Worm (Caenorhabditis elegans) whole organism, L4 larva: ENCODE results near the gene Y39B6A.34.

Source experiments
- F26F4.8 ChIP-seq: fragments of 200-800 bp; sonication (Bioruptor generic); conservative IDR thresholded peaks from 2 replicates; pipeline ENCODE4 v1.3.6; 2022; ENCODE audit warnings: missing genetic modification characterization, missing compliant biosample characterization
- Y5F2A.4 ChIP-seq: fragments of 200-800 bp; sonication (Bioruptor generic); optimal IDR thresholded peaks from 2 replicates; lab custom pipeline; 2018; ENCODE audit warnings: mild to moderate bottlenecking, missing genetic modification characterization, missing compliant biosample characterization
- ZK546.5 ChIP-seq, 2 experiments: sonication (generic microtip); optimal IDR thresholded peaks; 2 replicates each; lab custom pipeline; 2017; ENCODE audit warnings: missing biosample characterization in 2 of 2, missing genetic modification characterization in 2 of 2
- ceh-20 ChIP-seq: fragments of 200-800 bp; sonication (Bioruptor generic); IDR thresholded peaks from 2 replicates; pipeline ENCODE4 v1.3.6; 2022; ENCODE audit warnings: missing genetic modification reagents, missing genetic modification characterization, missing compliant biosample characterization
- ceh-82 ChIP-seq: sonication (generic microtip); optimal IDR thresholded peaks from 2 replicates; lab custom pipeline; 2017; ENCODE audit warnings: missing biosample characterization, missing genetic modification characterization
- ces-1 ChIP-seq: fragments of 150-350 bp; sonication (generic microtip); optimal IDR thresholded peaks from 4 replicates; lab custom pipeline; 2014; ENCODE audit warnings: missing biosample characterization, missing genetic modification reagents, missing genetic modification characterization
- ctbp-1 ChIP-seq: fragments of 200-800 bp; sonication (Bioruptor generic); IDR thresholded peaks from 2 replicates; pipeline ENCODE4 v1.3.6; 2022; ENCODE audit warnings: missing genetic modification reagents, missing genetic modification characterization, missing compliant biosample characterization
- daf-16 ChIP-seq, 3 experiments: sonication (generic microtip); optimal IDR thresholded peaks; 2 replicates each; lab custom pipeline; 2016 to 2017; ENCODE audit warnings: missing genetic modification characterization in 3 of 3, missing genetic modification reagents in 3 of 3, mild to moderate bottlenecking in 2 of 3, missing compliant biosample characterization in 2 of 3, missing biosample characterization in 1 of 3, moderate library complexity in 1 of 3
- daf-8 ChIP-seq: fragments of 200-800 bp; sonication (Bioruptor generic); IDR thresholded peaks from 2 replicates; pipeline ENCODE4 v1.3.6; 2022; ENCODE audit warnings: missing genetic modification characterization, missing compliant biosample characterization
- dmd-6 ChIP-seq: fragments of 200-800 bp; sonication (Bioruptor generic); IDR thresholded peaks from 2 replicates; pipeline ENCODE4 v1.3.6; 2022; ENCODE audit warnings: missing genetic modification reagents, missing genetic modification characterization, missing compliant biosample characterization
- dmd-9 ChIP-seq: fragments of 200-800 bp; sonication (Bioruptor generic); IDR thresholded peaks from 2 replicates; pipeline ENCODE4 v1.3.6; 2022; ENCODE audit warnings: missing genetic modification reagents, missing genetic modification characterization, missing compliant biosample characterization
- duxl-1 ChIP-seq: sonication (generic microtip); optimal IDR thresholded peaks from 2 replicates; lab custom pipeline; 2016; ENCODE audit warnings: mild to moderate bottlenecking, missing genetic modification characterization, moderate library complexity, missing compliant biosample characterization; ENCODE audit not compliant: poor library complexity
- dve-1 ChIP-seq: sonication (generic microtip); optimal IDR thresholded peaks from 2 replicates; lab custom pipeline; 2017; ENCODE audit warnings: antibody characterized with exemption, mild to moderate bottlenecking, missing genetic modification characterization, missing compliant biosample characterization; ENCODE audit not compliant: insufficient read depth
- egl-27 ChIP-seq: sonication (generic microtip); optimal IDR thresholded peaks from 3 replicates; lab custom pipeline; 2017; ENCODE audit warnings: missing biosample characterization, missing genetic modification reagents, missing genetic modification characterization
- egl-43 ChIP-seq: fragments of 200-800 bp; sonication (Bioruptor generic); IDR thresholded peaks from 2 replicates; pipeline ENCODE4 v1.3.6; 2022; ENCODE audit warnings: missing genetic modification reagents, missing genetic modification characterization, missing compliant biosample characterization
- fos-1 ChIP-seq: fragments of 150-350 bp; optimal IDR thresholded peaks from 2 replicates; lab custom pipeline; 2014; ENCODE audit warnings: missing biosample characterization, missing genetic modification characterization
- gei-8 ChIP-seq: fragments of 200-800 bp; sonication (Bioruptor generic); optimal IDR thresholded peaks from 2 replicates; lab custom pipeline; 2018; ENCODE audit warnings: mild to moderate bottlenecking, missing genetic modification characterization, missing compliant biosample characterization
- hlh-11 ChIP-seq: fragments of 200-800 bp; sonication (Bioruptor generic); optimal IDR thresholded peaks from 2 replicates; lab custom pipeline; 2018; ENCODE audit warnings: mild to moderate bottlenecking, missing genetic modification characterization, missing compliant biosample characterization
- hmg-1.1 ChIP-seq: fragments of 200-800 bp; sonication (Bioruptor generic); IDR thresholded peaks from 2 replicates; pipeline ENCODE4 v1.3.6; 2022; ENCODE audit warnings: missing genetic modification reagents, missing genetic modification characterization, missing compliant biosample characterization
- lim-7 ChIP-seq: fragments of 200-800 bp; sonication (Bioruptor generic); IDR thresholded peaks from 2 replicates; pipeline ENCODE4 v1.3.6; 2022; ENCODE audit warnings: missing genetic modification characterization, missing compliant biosample characterization
- lin-1 ChIP-seq: fragments of 200-800 bp; sonication (Bioruptor generic); IDR thresholded peaks from 2 replicates; pipeline ENCODE4 v1.3.6; 2022; ENCODE audit warnings: missing genetic modification reagents, missing genetic modification characterization, missing compliant biosample characterization
- lin-13 ChIP-seq: fragments of 150-350 bp; optimal IDR thresholded peaks from 2 replicates; lab custom pipeline; 2014; ENCODE audit warnings: missing biosample characterization, missing genetic modification reagents, missing genetic modification characterization
- lin-29 ChIP-seq: fragments of 200-800 bp; sonication (Bioruptor generic); IDR thresholded peaks from 2 replicates; pipeline ENCODE4 v1.3.6; 2022; ENCODE audit warnings: missing genetic modification reagents, missing genetic modification characterization, missing compliant biosample characterization
- lir-3 ChIP-seq: sonication (generic microtip); optimal IDR thresholded peaks from 2 replicates; lab custom pipeline; 2016; ENCODE audit warnings: mild to moderate bottlenecking, missing genetic modification characterization, missing compliant biosample characterization
- lsy-2 ChIP-seq, 2 experiments: fragments of 150-350 bp in 1 of 2; sonication (generic microtip) in 1 of 2; optimal IDR thresholded peaks; 2 replicates each; lab custom pipeline; 2014 to 2017; ENCODE audit warnings: missing biosample characterization in 2 of 2, missing genetic modification characterization in 2 of 2
- madf-5 ChIP-seq, 2 experiments: fragments of 200-800 bp; sonication (Bioruptor generic); IDR thresholded peaks; 2 replicates each; pipeline ENCODE4 v1.3.6; 2022; ENCODE audit warnings: missing compliant biosample characterization in 2 of 2, missing genetic modification characterization in 2 of 2
- mdt-29 ChIP-seq: fragments of 200-800 bp; sonication (Bioruptor generic); IDR thresholded peaks from 2 replicates; pipeline ENCODE4 v1.3.6; 2022; ENCODE audit warnings: missing genetic modification reagents, missing genetic modification characterization, missing compliant biosample characterization
- mep-1 ChIP-seq: fragments of 150-350 bp; sonication (generic microtip); optimal IDR thresholded peaks from 3 replicates; lab custom pipeline; 2014; ENCODE audit warnings: missing biosample characterization, missing genetic modification characterization
- mes-2 ChIP-seq: sonication (generic microtip); optimal IDR thresholded peaks from 2 replicates; lab custom pipeline; 2016; ENCODE audit warnings: missing genotype, mild to moderate bottlenecking, missing genetic modification characterization, missing compliant biosample characterization; ENCODE audit not compliant: poor library complexity, severe bottlenecking
- nhr-10 ChIP-seq: fragments of 150-350 bp; optimal IDR thresholded peaks from 2 replicates; lab custom pipeline; 2014; ENCODE audit warnings: missing biosample characterization, missing genetic modification characterization
- nhr-111 ChIP-seq: fragments of 200-800 bp; sonication (Bioruptor generic); optimal IDR thresholded peaks from 2 replicates; lab custom pipeline; 2018; ENCODE audit warnings: mild to moderate bottlenecking, missing genetic modification characterization, missing compliant biosample characterization
- nhr-25 ChIP-seq: sonication (generic microtip); optimal IDR thresholded peaks from 2 replicates; lab custom pipeline; 2017; ENCODE audit warnings: missing genetic modification characterization, mild to moderate bottlenecking, missing compliant biosample characterization, antibody characterized with exemption, moderate library complexity, borderline replicate concordance; ENCODE audit not compliant: insufficient read depth
- nhr-28 ChIP-seq: fragments of 150-350 bp; optimal IDR thresholded peaks from 2 replicates; lab custom pipeline; 2014; ENCODE audit warnings: missing biosample characterization, missing genetic modification characterization
- nhr-6 ChIP-seq: fragments of 150-350 bp; optimal IDR thresholded peaks from 2 replicates; lab custom pipeline; 2014; ENCODE audit warnings: missing biosample characterization, missing genetic modification characterization
- nhr-77 ChIP-seq: fragments of 150-350 bp; optimal IDR thresholded peaks from 2 replicates; lab custom pipeline; 2014; ENCODE audit warnings: missing biosample characterization, missing genetic modification characterization
- pqm-1 ChIP-seq: sonication (generic microtip); optimal IDR thresholded peaks from 2 replicates; lab custom pipeline; 2017; ENCODE audit warnings: missing biosample characterization, missing genetic modification characterization
- saeg-2 ChIP-seq: fragments of 200-800 bp; sonication (Bioruptor generic); IDR thresholded peaks from 2 replicates; pipeline ENCODE4 v1.3.6; 2022; ENCODE audit warnings: missing genetic modification reagents, missing genetic modification characterization, missing compliant biosample characterization
- snpc-1.2 ChIP-seq: fragments of 200-800 bp; sonication (Bioruptor generic); IDR thresholded peaks from 2 replicates; pipeline ENCODE4 v1.3.6; 2022; ENCODE audit warnings: missing genetic modification reagents, missing genetic modification characterization, missing compliant biosample characterization
- snpc-4 ChIP-seq: fragments of 150-350 bp; optimal IDR thresholded peaks from 2 replicates; lab custom pipeline; 2014; ENCODE audit warnings: missing biosample characterization, missing genetic modification characterization
- spr-3 ChIP-seq: fragments of 200-800 bp; sonication (Bioruptor generic); optimal IDR thresholded peaks from 2 replicates; lab custom pipeline; 2018; ENCODE audit warnings: mild to moderate bottlenecking, missing genetic modification characterization, missing compliant biosample characterization
- tag-97 ChIP-seq: fragments of 200-800 bp; sonication (Bioruptor generic); IDR thresholded peaks from 2 replicates; pipeline ENCODE4 v1.3.6; 2022; ENCODE audit warnings: missing genetic modification characterization, missing compliant biosample characterization
- tra-1 ChIP-seq: fragments of 200-800 bp; sonication (Bioruptor generic); IDR thresholded peaks from 2 replicates; pipeline ENCODE4 v1.3.6; 2022; ENCODE audit warnings: missing genetic modification reagents, missing genetic modification characterization, missing compliant biosample characterization
- unc-39 ChIP-seq: sonication (generic microtip); optimal IDR thresholded peaks from 2 replicates; lab custom pipeline; 2017; ENCODE audit warnings: missing biosample characterization, missing genetic modification characterization
- zag-1 ChIP-seq: fragments of 150-350 bp; optimal IDR thresholded peaks from 2 replicates; lab custom pipeline; 2014; ENCODE audit warnings: missing biosample characterization, missing genetic modification characterization
- zfp-2 ChIP-seq: sonication (generic microtip); optimal IDR thresholded peaks from 2 replicates; lab custom pipeline; 2016; ENCODE audit warnings: mild to moderate bottlenecking, missing genetic modification characterization, missing compliant biosample characterization
- zip-11 ChIP-seq: fragments of 200-800 bp; sonication (Bioruptor generic); IDR thresholded peaks from 2 replicates; pipeline ENCODE4 v1.3.6; 2022; ENCODE audit warnings: missing genetic modification characterization, missing compliant biosample characterization
- ztf-7 ChIP-seq: fragments of 150-350 bp; optimal IDR thresholded peaks from 2 replicates; lab custom pipeline; 2014; ENCODE audit warnings: missing biosample characterization, missing genetic modification characterization

Gene Y39B6A.34

ce11 chrV:18976539-18976938 is 24.3 kb upstream of the Y39B6A.34 start:
- no peak for TF ChIP-seq snpc-1.2 (GFP tag; lab: Robert Waterston, UW)
- TF ChIP-seq mep-1 (tag; lab: Kevin White, UChicago), result no peak
- no peak for TF ChIP-seq nhr-25
- no peak for TF ChIP-seq daf-16 (GFP tag; optimal IDR thresholded peaks at IDR 0.05; lab: Kevin White, UChicago)
- peak; percentile 61 for TF ChIP-seq daf-16 (tag; optimal IDR thresholded peaks at IDR 0.05; lab: Kevin White, UChicago)
- TF ChIP-seq pqm-1, result no peak

ce11 chrV:18977876-18978275 is 22.9 kb upstream of the Y39B6A.34 start, which contains the start of gene Y39B6A.41:
TSS of gene Y39B6A.41 (minus strand) at chrV:18977976.
- TF ChIP-seq fos-1 (tag; lab: Kevin White, UChicago), result no peak

- TF ChIP-seq ceh-82 (tag; lab: Kevin White, UChicago) (no peak), daf-8 (GFP tag; lab: Robert Waterston, UW) (no peak), ctbp-1 (GFP tag; lab: Robert Waterston, UW) (no peak), zip-11 (GFP tag; lab: Robert Waterston, UW) (no peak), lir-3 (no peak), nhr-111 (no peak), egl-43 (GFP tag; lab: Robert Waterston, UW) (no peak), hlh-11 (tag; lab: Kevin White, UChicago) (peak; percentile 28), egl-27 (tag; lab: Kevin White, UChicago) (no peak), lim-7 (no peak), tra-1 (GFP tag; lab: Robert Waterston, UW) (no peak), F26F4.8 (GFP tag; lab: Robert Waterston, UW) (no peak), saeg-2 (GFP tag; lab: Robert Waterston, UW) (no peak), nhr-25 (no peak), gei-8 (GFP tag; lab: Kevin White, UChicago) (no peak), tag-97 (GFP tag; lab: Robert Waterston, UW) (no peak), spr-3 (GFP tag; lab: Kevin White, UChicago) (no peak), snpc-4 (no peak), duxl-1 (tag; lab: Kevin White, UChicago) (no peak), ztf-7 (tag; lab: Kevin White, UChicago) (no peak), dve-1 (tag; lab: Kevin White, UChicago) (peak; percentile 25), zfp-2 (tag; lab: Kevin White, UChicago) (no peak), nhr-6 (tag; lab: Kevin White, UChicago) (no peak), madf-5 (GFP tag; IDR thresholded peaks at IDR 0.05; lab: Robert Waterston, UW) (no peak), ces-1 (GFP tag; lab: Kevin White, UChicago) (no peak), daf-16 (GFP tag; optimal IDR thresholded peaks at IDR 0.05; lab: Kevin White, UChicago) (no peak), daf-16 (tag; optimal IDR thresholded peaks at IDR 0.05; lab: Kevin White, UChicago) (peak; percentile 65), mes-2 (tag; lab: Kevin White, UChicago) (no peak), dmd-6 (GFP tag; lab: Robert Waterston, UW) (peak; percentile 45; the same call in 1 of the 2 replicates), unc-39 (tag; lab: Kevin White, UChicago) (no peak), lsy-2 (tag; optimal IDR thresholded peaks at IDR 0.05; lab: Kevin White, UChicago) (no peak), dmd-9 (GFP tag; lab: Robert Waterston, UW) (no peak), hmg-1.1 (GFP tag; lab: Robert Waterston, UW) (no peak), snpc-1.2 (GFP tag; lab: Robert Waterston, UW) (no peak), pqm-1 (peak; percentile 45), ceh-20 (GFP tag; lab: Robert Waterston, UW) (no peak), ZK546.5 (tag; optimal IDR thresholded peaks at IDR 0.05; lab: Kevin White, UChicago) (no peak), lin-29 (GFP tag; lab: Robert Waterston, UW) (no peak), mdt-29 (GFP tag; lab: Robert Waterston, UW) (no peak), nhr-77 (tag; lab: Kevin White, UChicago) (no peak), lin-1 (GFP tag; lab: Robert Waterston, UW) (no peak), Y5F2A.4 (GFP tag; lab: Kevin White, UChicago) (no peak), nhr-28 (tag; lab: Kevin White, UChicago) (peak; percentile 0), nhr-10 (tag; lab: Kevin White, UChicago) (no peak), zag-1 (no peak), lin-13 (GFP tag; lab: Kevin White, UChicago) (no peak)
Observed at ce11 chrV:18978301-18978700, 22.5 kb upstream of the Y39B6A.34 start.
